Fruit fly (Drosophila melanogaster) whole organism, embryonic: ENCODE measurements around the gene LanB1.

ENCODE experiments used
- Aef1 ChIP-seq: fragments of 200-800 bp; sonication (Bioruptor generic); IDR thresholded peaks from 3 replicates; pipeline ENCODE4 v1.3.6; 2022; ENCODE audit warnings: missing biosample characterization, missing genetic modification characterization
- Atf6 ChIP-seq: fragments of 200-800 bp; sonication (Bioruptor generic); IDR thresholded peaks from 2 replicates; pipeline ENCODE4 v1.3.6; 2022; ENCODE audit warnings: missing biosample characterization, missing genetic modification characterization
- Blimp-1 ChIP-seq: fragments of 200-800 bp; sonication (Bioruptor generic); optimal IDR thresholded peaks from 3 replicates; lab custom pipeline; 2018; ENCODE audit warnings: missing biosample characterization, missing genetic modification characterization, mild to moderate bottlenecking, moderate library complexity, missing genetic modification reagents
- CG10321 ChIP-seq: fragments of 200-800 bp; sonication (Bioruptor generic); IDR thresholded peaks from 2 replicates; pipeline ENCODE4 v1.3.6; 2022; ENCODE audit warnings: missing biosample characterization, missing genetic modification characterization
- CG10366 ChIP-seq: fragments of 200-800 bp; sonication (Bioruptor generic); IDR thresholded peaks from 2 replicates; pipeline ENCODE4 v1.3.6; 2022; ENCODE audit warnings: missing biosample characterization, missing genetic modification characterization
- CG11085 ChIP-seq: fragments of 200-800 bp; sonication (Bioruptor generic); IDR thresholded peaks from 2 replicates; pipeline ENCODE4 v1.3.6; 2022; ENCODE audit warnings: missing biosample characterization, missing genetic modification characterization
- CG12219 ChIP-seq: fragments of 200-800 bp; sonication (Bioruptor generic); optimal IDR thresholded peaks from 3 replicates; lab custom pipeline; 2018; ENCODE audit warnings: missing biosample characterization, mild to moderate bottlenecking, missing genetic modification characterization
- CG13287 ChIP-seq: fragments of 200-800 bp; sonication (Bioruptor generic); IDR thresholded peaks from 2 replicates; pipeline ENCODE4 v1.3.6; 2022; ENCODE audit warnings: missing biosample characterization, missing genetic modification characterization; ENCODE audit not compliant: partially characterized antibody
- CG14441 ChIP-seq: fragments of 200-800 bp; sonication (Bioruptor generic); IDR thresholded peaks from 2 replicates; pipeline ENCODE4 v1.3.6; 2022; ENCODE audit warnings: missing biosample characterization, missing genetic modification characterization
- CG16779 ChIP-seq: fragments of 200-800 bp; sonication (Bioruptor generic); IDR thresholded peaks from 2 replicates; pipeline ENCODE4 v1.3.6; 2022; ENCODE audit warnings: missing biosample characterization, missing genetic modification characterization
- CG16813 ChIP-seq: fragments of 200-800 bp; sonication (Bioruptor generic); IDR thresholded peaks from 3 replicates; pipeline ENCODE4 v1.3.6; 2022; ENCODE audit warnings: missing biosample characterization, missing genetic modification characterization; ENCODE audit not compliant: partially characterized antibody
- CG17359 ChIP-seq: fragments of 200-800 bp; sonication (Bioruptor generic); optimal IDR thresholded peaks from 3 replicates; lab custom pipeline; 2018; ENCODE audit warnings: missing biosample characterization, mild to moderate bottlenecking, missing genetic modification characterization, moderate library complexity
- CG17385 ChIP-seq: fragments of 200-800 bp; sonication (Bioruptor generic); optimal IDR thresholded peaks from 3 replicates; lab custom pipeline; 2018; ENCODE audit warnings: missing biosample characterization, mild to moderate bottlenecking, missing genetic modification characterization
- CG17568 ChIP-seq: fragments of 200-800 bp; sonication (Bioruptor generic); optimal IDR thresholded peaks from 2 replicates; lab custom pipeline; 2018; ENCODE audit warnings: missing biosample characterization, mild to moderate bottlenecking, missing genetic modification characterization, moderate library complexity
- CG18262 ChIP-seq: fragments of 200-800 bp; optimal IDR thresholded peaks from 3 replicates; lab custom pipeline; 2019; ENCODE audit warnings: missing biosample characterization, mild to moderate bottlenecking, missing genetic modification characterization, moderate library complexity
- CG31441 ChIP-seq: fragments of 200-800 bp; sonication (Bioruptor generic); IDR thresholded peaks from 2 replicates; pipeline ENCODE4 v1.3.6; 2022; ENCODE audit warnings: missing biosample characterization, missing genetic modification characterization
- CG4424 ChIP-seq: fragments of 200-800 bp; sonication (Bioruptor generic); optimal IDR thresholded peaks from 3 replicates; lab custom pipeline; 2016; ENCODE audit warnings: missing biosample characterization, missing genetic modification characterization
- CG4820 ChIP-seq: fragments of 200-800 bp; sonication (Bioruptor generic); optimal IDR thresholded peaks from 3 replicates; lab custom pipeline; 2016; ENCODE audit warnings: missing biosample characterization, missing genetic modification characterization
- CG5953 ChIP-seq: fragments of 200-800 bp; sonication (Bioruptor generic); IDR thresholded peaks from 2 replicates; pipeline ENCODE4 v1.3.6; 2022; ENCODE audit warnings: missing biosample characterization, missing genetic modification characterization
- CG7839 ChIP-seq: fragments of 200-800 bp; sonication (Bioruptor generic); optimal IDR thresholded peaks from 3 replicates; lab custom pipeline; 2018; ENCODE audit warnings: missing biosample characterization, mild to moderate bottlenecking, missing genetic modification characterization, moderate library complexity
- CG8281 ChIP-seq: fragments of 200-800 bp; sonication (Bioruptor generic); optimal IDR thresholded peaks from 2 replicates; lab custom pipeline; 2018; ENCODE audit warnings: missing biosample characterization, mild to moderate bottlenecking, missing genetic modification characterization, moderate library complexity
- CG8924 ChIP-seq: fragments of 200-800 bp; optimal IDR thresholded peaks from 3 replicates; lab custom pipeline; 2019; ENCODE audit warnings: missing biosample characterization, mild to moderate bottlenecking, missing genetic modification characterization, moderate library complexity
- Doc2 ChIP-seq: fragments of 200-800 bp; sonication (Bioruptor generic); IDR thresholded peaks from 2 replicates; pipeline ENCODE4 v1.3.6; 2022; ENCODE audit warnings: missing biosample characterization, missing genetic modification characterization
- Hr51 ChIP-seq, 2 experiments: fragments of 200-800 bp; sonication (Bioruptor generic); optimal IDR thresholded peaks; 2 replicates in 1 of 2; 3 replicates in 1 of 2; lab custom pipeline; 2016 to 2018; ENCODE audit warnings: missing biosample characterization in 2 of 2, missing genetic modification characterization in 2 of 2, mild to moderate bottlenecking in 1 of 2, moderate library complexity in 1 of 2
- Med ChIP-seq: fragments of 200-800 bp; sonication (Bioruptor generic); peaks from one replicate; lab custom pipeline; 2016; ENCODE audit warnings: missing biosample characterization, missing genetic modification characterization, mild to moderate bottlenecking, inconsistent platforms, moderate library complexity
- Ptx1 ChIP-seq: fragments of 200-800 bp; sonication (Bioruptor generic); IDR thresholded peaks from 2 replicates; pipeline ENCODE4 v1.3.6; 2022; ENCODE audit warnings: missing biosample characterization, missing genetic modification characterization
- Rfx ChIP-seq: fragments of 200-800 bp; sonication (Bioruptor generic); IDR thresholded peaks from 2 replicates; pipeline ENCODE4 v1.3.6; 2022; ENCODE audit warnings: missing biosample characterization, missing genetic modification characterization
- Sox102F ChIP-seq: fragments of 200-800 bp; sonication (Bioruptor generic); optimal IDR thresholded peaks from 2 replicates; lab custom pipeline; 2018; ENCODE audit warnings: missing biosample characterization, mild to moderate bottlenecking, missing genetic modification characterization, moderate library complexity
- az2 ChIP-seq: fragments of 200-800 bp; sonication (Bioruptor generic); optimal IDR thresholded peaks from 3 replicates; lab custom pipeline; 2016; ENCODE audit warnings: missing biosample characterization, missing genetic modification characterization
- btn ChIP-seq: fragments of 200-800 bp; sonication (Bioruptor generic); optimal IDR thresholded peaks from 2 replicates; lab custom pipeline; 2016; ENCODE audit warnings: missing biosample characterization, missing genetic modification characterization
- cato ChIP-seq: fragments of 200-800 bp; sonication (Bioruptor generic); optimal IDR thresholded peaks from 2 replicates; lab custom pipeline; 2016; ENCODE audit warnings: missing biosample characterization, missing genetic modification characterization, borderline replicate concordance
- ci ChIP-seq: fragments of 200-800 bp; sonication (Bioruptor generic); IDR thresholded peaks from 3 replicates; pipeline ENCODE4 v1.3.6; 2022; ENCODE audit warnings: missing biosample characterization, missing genetic modification characterization
- dmrt99B ChIP-seq: fragments of 200-800 bp; sonication (Bioruptor generic); optimal IDR thresholded peaks from 2 replicates; lab custom pipeline; 2018; ENCODE audit warnings: missing biosample characterization, mild to moderate bottlenecking, missing genetic modification characterization, moderate library complexity
- esg ChIP-seq: fragments of 200-800 bp; sonication (Bioruptor generic); conservative IDR thresholded peaks from 2 replicates; pipeline ENCODE4 v1.3.6; 2022; ENCODE audit warnings: missing biosample characterization, missing genetic modification characterization
- eyg ChIP-seq: fragments of 200-800 bp; sonication (Bioruptor generic); optimal IDR thresholded peaks from 3 replicates; lab custom pipeline; 2016; ENCODE audit warnings: missing biosample characterization, missing genetic modification characterization
- fu2 ChIP-seq: fragments of 200-800 bp; sonication (Bioruptor generic); optimal IDR thresholded peaks from 2 replicates; lab custom pipeline; 2016; ENCODE audit warnings: missing biosample characterization, missing genetic modification characterization
- gem ChIP-seq: fragments of 200-800 bp; sonication (Bioruptor generic); optimal IDR thresholded peaks from 2 replicates; lab custom pipeline; 2019; ENCODE audit warnings: missing biosample characterization, mild to moderate bottlenecking, missing genetic modification characterization, moderate library complexity
- ham ChIP-seq: fragments of 200-800 bp; sonication (Bioruptor generic); IDR thresholded peaks from 2 replicates; pipeline ENCODE4 v1.3.6; 2022; ENCODE audit warnings: missing biosample characterization, missing genetic modification characterization
- inv ChIP-seq: fragments of 200-800 bp; sonication (Bioruptor generic); IDR thresholded peaks from 2 replicates; pipeline ENCODE4 v1.3.6; 2022; ENCODE audit warnings: missing biosample characterization, missing genetic modification characterization; ENCODE audit not compliant: partially characterized antibody
- jing ChIP-seq: fragments of 200-800 bp; sonication (Bioruptor generic); optimal IDR thresholded peaks from 2 replicates; lab custom pipeline; 2018; ENCODE audit warnings: missing biosample characterization, mild to moderate bottlenecking, missing genetic modification characterization
- lab ChIP-seq: fragments of 200-800 bp; sonication (Bioruptor generic); optimal IDR thresholded peaks from 3 replicates; lab custom pipeline; 2017; ENCODE audit warnings: missing biosample characterization, missing genetic modification characterization, mild to moderate bottlenecking, moderate library complexity, missing genetic modification reagents
- lov ChIP-seq, 2 experiments: fragments of 200-800 bp in 1 of 2; fragments of >200 bp in 1 of 2; sonication (Bioruptor generic) in 1 of 2; IDR thresholded peaks in 1 of 2; optimal IDR thresholded peaks in 1 of 2; 2 replicates in 1 of 2; 3 replicates in 1 of 2; pipeline versions ENCODE4 v1.3.6 to Lab custom; 2017 to 2022; ENCODE audit warnings: missing biosample characterization in 1 of 2, missing genetic modification characterization in 1 of 2
- luna ChIP-seq: fragments of 200-800 bp; sonication (Bioruptor generic); optimal IDR thresholded peaks from 2 replicates; lab custom pipeline; 2016; ENCODE audit warnings: missing biosample characterization, missing genetic modification characterization
- mirr ChIP-seq: fragments of 200-800 bp; sonication (Bioruptor generic); optimal IDR thresholded peaks from 3 replicates; lab custom pipeline; 2018; ENCODE audit warnings: missing biosample characterization, mild to moderate bottlenecking, missing genetic modification characterization
- run ChIP-seq: fragments of 200-800 bp; sonication (Bioruptor generic); optimal IDR thresholded peaks from 3 replicates; lab custom pipeline; 2018; ENCODE audit warnings: missing biosample characterization, mild to moderate bottlenecking, missing genetic modification characterization
- sim ChIP-seq: fragments of 200-800 bp; sonication (Bioruptor generic); IDR thresholded peaks from 2 replicates; pipeline ENCODE4 v1.3.6; 2022; ENCODE audit warnings: missing biosample characterization, missing genetic modification characterization
- slbo ChIP-seq: fragments of 200-800 bp; sonication (Bioruptor generic); IDR thresholded peaks from 2 replicates; pipeline ENCODE4 v1.3.6; 2022; ENCODE audit warnings: missing biosample characterization, missing genetic modification characterization
- sqz ChIP-seq: fragments of 200-800 bp; sonication (Bioruptor generic); optimal IDR thresholded peaks from 3 replicates; lab custom pipeline; 2018; ENCODE audit warnings: missing biosample characterization, mild to moderate bottlenecking, missing genetic modification characterization
- tin ChIP-seq: fragments of 200-800 bp; sonication (Bioruptor generic); optimal IDR thresholded peaks from 3 replicates; lab custom pipeline; 2016; ENCODE audit warnings: missing biosample characterization, missing genetic modification characterization
- yki ChIP-seq: fragments of >200 bp; optimal IDR thresholded peaks from 3 replicates; lab custom pipeline; 2018
- zen2 ChIP-seq: fragments of 200-800 bp; sonication (Bioruptor generic); IDR thresholded peaks from 3 replicates; pipeline ENCODE4 v1.3.6; 2022; ENCODE audit warnings: missing biosample characterization, missing genetic modification characterization; ENCODE audit not compliant: partially characterized antibody

Gene LanB1

dm6 chr2L:7849472-7849871 is 38.2 kb downstream of the LanB1 start (continued):
- no peak for TF ChIP-seq CG10321 (GFP tag; lab: Robert Waterston, UW)
- TF ChIP-seq CG18262 = no peak
- no peak for TF ChIP-seq CG16779 (GFP tag; lab: Robert Waterston, UW)
- no peak for TF ChIP-seq CG14441
- peak; percentile 31 for TF ChIP-seq esg (GFP tag; lab: Robert Waterston, UW)
- no peak for TF ChIP-seq CG4424 (GFP tag; lab: Kevin White, UChicago)
- TF ChIP-seq lab = peak; percentile 61
- TF ChIP-seq luna = no peak
- no peak for TF ChIP-seq zen2
- TF ChIP-seq Rfx (GFP tag; lab: Robert Waterston, UW) = no peak
- no peak for TF ChIP-seq Aef1 (GFP tag; lab: Robert Waterston, UW)
- no peak for TF ChIP-seq CG11085 (GFP tag; lab: Robert Waterston, UW)
- no peak for TF ChIP-seq Doc2
- no peak for TF ChIP-seq lov (optimal IDR thresholded peaks at IDR 0.05; lab: Kevin White, UChicago)
- TF ChIP-seq lov (GFP tag; IDR thresholded peaks at IDR 0.05; lab: Robert Waterston, UW) = no peak
- TF ChIP-seq CG8281 = no peak
- TF ChIP-seq CG8924 (tag; lab: Kevin White, UChicago) = no peak
- peak; percentile 60 for TF ChIP-seq dmrt99B (tag; lab: Kevin White, UChicago)
- TF ChIP-seq tin = no peak
- TF ChIP-seq CG5953 = no peak
- TF ChIP-seq CG17359 (tag; lab: Kevin White, UChicago) = peak; percentile 43
- no peak for TF ChIP-seq CG4820 (GFP tag; lab: Kevin White, UChicago)
- TF ChIP-seq CG7839 (tag; lab: Kevin White, UChicago) = peak; percentile 47
- TF ChIP-seq CG12219 = no peak
- TF ChIP-seq sqz (GFP tag; lab: Kevin White, UChicago) = no peak
- no peak for TF ChIP-seq yki
- no peak for TF ChIP-seq ham (GFP tag; lab: Robert Waterston, UW)
- peak; percentile 42 for TF ChIP-seq Ptx1 (GFP tag; lab: Robert Waterston, UW)
- peak; percentile 52 for TF ChIP-seq gem (tag; lab: Kevin White, UChicago)
- TF ChIP-seq CG10366 (GFP tag; lab: Robert Waterston, UW) = peak; percentile 12; the same call in 1 of the 2 replicates
- TF ChIP-seq jing (GFP tag; lab: Kevin White, UChicago) = no peak
- no peak for TF ChIP-seq sim
- peak; percentile 63; the same call in 1 of the 3 replicates for TF ChIP-seq ci
- no peak for TF ChIP-seq CG17568
- no peak for TF ChIP-seq btn (GFP tag; lab: Kevin White, UChicago)
- TF ChIP-seq run (tag; lab: Kevin White, UChicago) = no peak
- TF ChIP-seq Med = peak; percentile 58
- TF ChIP-seq az2 = peak; percentile 7
- no peak for TF ChIP-seq mirr (GFP tag; lab: Kevin White, UChicago)
- TF ChIP-seq Atf6 (GFP tag; lab: Robert Waterston, UW) = no peak
- no peak for TF ChIP-seq inv (GFP tag; lab: Robert Waterston, UW)
- TF ChIP-seq fu2 (GFP tag; lab: Kevin White, UChicago) = no peak
- peak; percentile 27; the same call in 1 of the 2 replicates for TF ChIP-seq CG31441 (GFP tag; lab: Robert Waterston, UW)
- TF ChIP-seq eyg (GFP tag; lab: Kevin White, UChicago) = no peak
- peak in 1 of 2 experiments; percentile 45 for TF ChIP-seq Hr51 (GFP tag; optimal IDR thresholded peaks at IDR 0.05; lab: Kevin White, UChicago)
- peak; percentile 45 for TF ChIP-seq Blimp-1 (GFP tag; lab: Kevin White, UChicago)
- TF ChIP-seq CG16813 (GFP tag; lab: Robert Waterston, UW) = no peak
- TF ChIP-seq Sox102F (GFP tag; lab: Kevin White, UChicago) = peak; percentile 54
- TF ChIP-seq CG13287 = no peak
- peak; percentile 10 for TF ChIP-seq CG17385 (GFP tag; lab: Kevin White, UChicago)
- TF ChIP-seq slbo = peak; percentile 57
- TF ChIP-seq cato (GFP tag; lab: Kevin White, UChicago) = no peak
